Worm (Caenorhabditis elegans) whole organism, L3 larva: ENCODE measurements around the gene mec-9.

Experiments used
- R02D3.7 ChIP-seq: fragments of 150-350 bp; optimal IDR thresholded peaks from 2 replicates; lab custom pipeline; 2014; ENCODE audit warnings: missing biosample characterization, missing genetic modification characterization
- ZK546.5 ChIP-seq: sonication (generic microtip); optimal IDR thresholded peaks from 2 replicates; lab custom pipeline; 2017; ENCODE audit warnings: missing biosample characterization, missing genetic modification characterization
- aly-2 ChIP-seq: fragments of 150-350 bp; optimal IDR thresholded peaks from 2 replicates; lab custom pipeline; 2014; ENCODE audit warnings: missing biosample characterization, missing genetic modification characterization
- ceh-16 ChIP-seq: sonication (generic microtip); optimal IDR thresholded peaks from 2 replicates; lab custom pipeline; 2017; ENCODE audit warnings: missing biosample characterization, missing genetic modification characterization
- ceh-82 ChIP-seq: fragments of 150-350 bp; optimal IDR thresholded peaks from 2 replicates; lab custom pipeline; 2014; ENCODE audit warnings: missing biosample characterization, missing genetic modification characterization
- ceh-9 ChIP-seq: sonication (generic microtip); optimal IDR thresholded peaks from 2 replicates; lab custom pipeline; 2018; ENCODE audit warnings: missing biosample characterization, missing genetic modification characterization
- egl-27 ChIP-seq: sonication (generic microtip); optimal IDR thresholded peaks from 4 replicates; lab custom pipeline; 2017; ENCODE audit warnings: missing biosample characterization, missing genetic modification reagents, missing genetic modification characterization
- egl-5 ChIP-seq: fragments of 150-350 bp; optimal IDR thresholded peaks from 2 replicates; lab custom pipeline; 2017; ENCODE audit warnings: missing biosample characterization, missing genetic modification reagents, missing genetic modification characterization, inconsistent platforms
- elt-1 ChIP-seq: fragments of 150-350 bp; optimal IDR thresholded peaks from 2 replicates; lab custom pipeline; 2014; ENCODE audit warnings: missing biosample characterization, missing genetic modification characterization
- elt-2 ChIP-seq: sonication (generic microtip); optimal IDR thresholded peaks from 2 replicates; lab custom pipeline; 2016; ENCODE audit warnings: missing genetic modification reagents, mild to moderate bottlenecking, missing genetic modification characterization, missing compliant biosample characterization
- elt-3 ChIP-seq, 3 experiments: fragments of 150-350 bp in 1 of 3; sonication (generic microtip) in 2 of 3; optimal IDR thresholded peaks; 2 replicates in 2 of 3; 4 replicates in 1 of 3; lab custom pipeline; 2014 to 2017; ENCODE audit warnings: missing biosample characterization in 3 of 3, missing genetic modification characterization in 3 of 3
- eor-1 ChIP-seq, 2 experiments: fragments of 150-350 bp; optimal IDR thresholded peaks; 2 replicates each; lab custom pipeline; 2014 to 2018; ENCODE audit warnings: missing biosample characterization in 2 of 2, missing genetic modification characterization in 2 of 2
- fkh-10 ChIP-seq: sonication (generic microtip); optimal IDR thresholded peaks from 2 replicates; lab custom pipeline; 2017; ENCODE audit warnings: missing biosample characterization, missing genetic modification reagents, missing genetic modification characterization
- fos-1 ChIP-seq: fragments of 150-350 bp; optimal IDR thresholded peaks from 2 replicates; lab custom pipeline; 2014; ENCODE audit warnings: missing biosample characterization, missing genetic modification characterization
- jun-1 ChIP-seq: fragments of 150-350 bp; optimal IDR thresholded peaks from 2 replicates; lab custom pipeline; 2014; ENCODE audit warnings: missing biosample characterization, missing genetic modification reagents, missing genetic modification characterization
- lin-15B ChIP-seq: fragments of 150-350 bp; optimal IDR thresholded peaks from 2 replicates; lab custom pipeline; 2014; ENCODE audit warnings: missing biosample characterization, missing genetic modification characterization
- lin-39 ChIP-seq: fragments of 150-350 bp; optimal IDR thresholded peaks from 2 replicates; lab custom pipeline; 2018; ENCODE audit warnings: missing biosample characterization, missing genetic modification reagents, missing genetic modification characterization
- lsy-12 ChIP-seq: sonication (generic microtip); optimal IDR thresholded peaks from 2 replicates; lab custom pipeline; 2016; ENCODE audit warnings: mild to moderate bottlenecking, missing genetic modification characterization, missing compliant biosample characterization
- mdl-1 ChIP-seq: fragments of 150-350 bp; optimal IDR thresholded peaks from 2 replicates; lab custom pipeline; 2014; ENCODE audit warnings: missing biosample characterization, missing genetic modification characterization
- mml-1 ChIP-seq: fragments of 150-350 bp; sonication (generic microtip); optimal IDR thresholded peaks from 3 replicates; lab custom pipeline; 2014; ENCODE audit warnings: missing biosample characterization, missing genetic modification characterization
- nfya-1 ChIP-seq: sonication (generic microtip); optimal IDR thresholded peaks from 2 replicates; lab custom pipeline; 2017; ENCODE audit warnings: missing genetic modification characterization, mild to moderate bottlenecking, missing compliant biosample characterization, antibody characterized with exemption, moderate library complexity; ENCODE audit not compliant: insufficient read depth
- nhr-11 ChIP-seq: fragments of 150-350 bp; optimal IDR thresholded peaks from 2 replicates; lab custom pipeline; 2014; ENCODE audit warnings: missing biosample characterization, missing genetic modification characterization
- nhr-12 ChIP-seq: fragments of 150-350 bp; optimal IDR thresholded peaks from 2 replicates; lab custom pipeline; 2014; ENCODE audit warnings: missing biosample characterization, missing genetic modification characterization
- nhr-23 ChIP-seq: fragments of 150-350 bp; optimal IDR thresholded peaks from 2 replicates; lab custom pipeline; 2014; ENCODE audit warnings: missing biosample characterization, missing genetic modification reagents, missing genetic modification characterization
- nhr-237 ChIP-seq: fragments of 150-350 bp; optimal IDR thresholded peaks from 2 replicates; lab custom pipeline; 2014; ENCODE audit warnings: missing biosample characterization, missing genetic modification characterization
- nhr-25 ChIP-seq: sonication (generic microtip); optimal IDR thresholded peaks from 2 replicates; lab custom pipeline; 2017; ENCODE audit warnings: missing biosample characterization, missing genetic modification characterization
- nhr-28 ChIP-seq: fragments of 150-350 bp; optimal IDR thresholded peaks from 2 replicates; lab custom pipeline; 2014; ENCODE audit warnings: missing biosample characterization, missing genetic modification characterization
- nhr-67 ChIP-seq: fragments of 150-350 bp; optimal IDR thresholded peaks from 2 replicates; lab custom pipeline; 2014; ENCODE audit warnings: missing biosample characterization, missing genetic modification characterization
- nhr-77 ChIP-seq: fragments of 150-350 bp; optimal IDR thresholded peaks from 2 replicates; lab custom pipeline; 2014; ENCODE audit warnings: missing biosample characterization, missing genetic modification characterization
- pha-4 ChIP-seq: fragments of 150-350 bp; optimal IDR thresholded peaks from 2 replicates; lab custom pipeline; 2014; ENCODE audit warnings: missing biosample characterization, missing genetic modification reagents, missing genetic modification characterization
- sea-2 ChIP-seq: fragments of 150-350 bp; sonication (generic microtip); optimal IDR thresholded peaks from 4 replicates; lab custom pipeline; 2014; ENCODE audit warnings: missing biosample characterization, missing genetic modification reagents, missing genetic modification characterization
- snpc-4 ChIP-seq: fragments of 150-350 bp; optimal IDR thresholded peaks from 2 replicates; lab custom pipeline; 2014; ENCODE audit warnings: missing biosample characterization, missing genetic modification characterization
- tbx-2 ChIP-seq: sonication (generic microtip); optimal IDR thresholded peaks from 2 replicates; lab custom pipeline; 2016; ENCODE audit warnings: mild to moderate bottlenecking, missing genetic modification characterization, missing compliant biosample characterization
- unc-62 ChIP-seq: fragments of 150-350 bp; sonication (generic microtip); optimal IDR thresholded peaks from 4 replicates; lab custom pipeline; 2014; ENCODE audit warnings: missing biosample characterization, missing genetic modification reagents, missing genetic modification characterization
- zag-1 ChIP-seq: fragments of 150-350 bp; optimal IDR thresholded peaks from 2 replicates; lab custom pipeline; 2014; ENCODE audit warnings: missing biosample characterization, missing genetic modification characterization
- ztf-11 ChIP-seq: fragments of 150-350 bp; optimal IDR thresholded peaks from 2 replicates; lab custom pipeline; 2014; ENCODE audit warnings: missing biosample characterization, missing genetic modification characterization
- ztf-4 ChIP-seq: fragments of 150-350 bp; optimal IDR thresholded peaks from 2 replicates; lab custom pipeline; 2014; ENCODE audit warnings: missing biosample characterization, missing genetic modification characterization

The mec-9 gene

DNA sequence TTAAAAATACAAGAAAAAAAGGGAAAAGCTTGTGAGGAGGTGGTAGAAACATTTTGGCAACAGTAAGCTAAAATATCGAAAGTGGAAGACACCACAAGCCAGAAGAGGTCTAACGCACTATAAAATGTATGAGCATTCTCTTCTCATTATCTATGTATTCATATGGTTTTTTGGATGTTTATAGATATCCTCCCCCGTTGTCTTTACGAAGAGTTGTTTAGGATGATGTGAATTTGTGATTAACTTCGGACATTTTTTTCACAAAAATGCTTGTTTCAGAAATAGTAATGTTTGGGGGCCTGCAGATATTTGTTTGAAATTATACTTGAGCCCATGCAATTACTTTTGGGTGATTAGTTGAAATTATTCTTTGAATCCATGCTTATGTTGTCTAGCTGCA is at the start of gene mec-9:
mec-9 (minus strand) TSS at position 101 of the 400 bp plus-strand sequence.
- no peak for TF ChIP-seq nhr-11
- TF ChIP-seq R02D3.7 (tag; lab: Kevin White, UChicago), result no peak
- no peak for TF ChIP-seq nhr-77 (tag; lab: Kevin White, UChicago)

DNA sequence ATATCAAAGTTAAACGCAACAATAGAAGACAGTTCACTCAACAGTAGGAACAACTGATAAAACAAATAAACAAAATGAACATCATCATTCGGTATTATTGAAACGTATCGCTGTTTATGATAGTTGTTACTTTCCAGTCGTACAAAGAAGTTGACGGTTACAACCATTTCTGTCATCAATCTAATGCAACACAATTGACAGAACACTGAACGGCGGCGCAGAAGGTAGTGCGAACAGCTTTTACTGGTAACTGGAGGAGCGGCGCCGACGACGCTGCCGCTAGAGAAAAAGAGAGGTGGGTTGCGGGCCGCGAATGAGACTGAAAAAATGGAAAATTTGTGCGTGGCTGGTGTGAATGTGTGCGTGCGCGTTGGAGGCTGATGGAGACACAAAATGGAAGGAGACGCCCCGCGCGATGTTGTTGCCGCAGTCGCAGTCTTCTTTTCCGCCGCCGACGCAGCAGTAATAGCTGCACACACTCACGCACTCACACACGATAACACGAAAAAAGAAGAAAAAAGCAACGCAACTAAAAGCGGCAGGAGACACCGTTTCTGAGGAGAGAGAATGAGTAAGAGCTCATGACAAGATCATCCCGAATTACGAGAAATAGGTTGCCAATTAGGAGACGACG is 49.3 kb upstream of the mec-9 start:
- TF ChIP-seq ztf-4 (tag; lab: Kevin White, UChicago) (no peak), mdl-1 (tag; lab: Kevin White, UChicago) (no peak), pha-4 (tag; lab: Kevin White, UChicago) (no peak), nfya-1 (peak; percentile 5), ztf-11 (no peak), egl-27 (tag; lab: Kevin White, UChicago) (no peak), nhr-28 (tag; lab: Kevin White, UChicago) (no peak), lin-39 (tag; lab: Kevin White, UChicago) (peak; percentile 61), unc-62 (GFP tag; lab: Kevin White, UChicago) (no peak)
- TF ChIP-seq, all 47 proteins: peak for 2

DNA sequence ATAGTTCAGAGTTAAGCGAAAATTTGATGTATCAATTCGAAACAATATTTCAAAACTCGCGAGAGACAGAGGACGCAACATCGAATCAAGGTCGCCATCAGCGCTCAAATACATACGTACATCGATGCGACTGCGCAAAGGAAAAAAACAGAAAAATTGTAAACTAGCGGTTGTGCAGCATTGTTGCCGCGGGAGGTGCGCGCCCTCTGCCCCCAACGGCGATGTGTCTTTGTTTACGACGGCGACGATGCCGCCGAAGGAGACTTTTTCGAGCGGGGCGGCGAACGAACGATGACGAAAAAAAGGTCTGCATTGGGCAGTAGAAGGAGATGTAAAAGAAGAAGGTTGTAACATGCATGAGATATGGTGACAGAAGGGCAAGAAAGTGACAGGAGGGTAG is 48.0 kb upstream of the mec-9 start:
- TF ChIP-seq nhr-237 (tag; lab: Kevin White, UChicago), result no peak
- TF ChIP-seq nhr-25, result peak; percentile 69
- no peak for TF ChIP-seq tbx-2 (tag; lab: Kevin White, UChicago)
- TF ChIP-seq ztf-11, result no peak

DNA sequence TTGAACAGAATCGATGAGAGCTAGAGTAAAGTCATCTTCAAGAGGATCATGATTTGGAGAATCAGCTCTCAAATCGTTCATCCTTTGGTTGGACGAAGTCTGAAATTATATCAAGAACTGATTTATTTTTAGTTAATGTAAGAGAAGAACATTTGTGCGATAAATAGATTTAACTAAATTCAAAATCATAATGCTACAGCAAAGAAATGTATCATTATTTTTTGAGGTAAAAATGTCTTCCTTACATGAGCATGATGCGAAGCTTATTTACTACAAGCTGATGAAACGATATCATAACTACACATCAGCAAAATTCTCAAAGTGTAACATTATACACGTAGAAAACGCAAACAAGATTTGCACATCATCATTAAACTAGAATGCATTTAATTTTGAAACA is 47.5 kb upstream of the mec-9 start, which contains the start of gene madf-4:
madf-4 (minus strand) TSS at position 101 of the 400 bp plus-strand sequence.
- TF ChIP-seq ztf-11, result no peak
- no peak for TF ChIP-seq nhr-23 (tag; lab: Kevin White, UChicago)
- TF ChIP-seq ztf-4 (tag; lab: Kevin White, UChicago), result no peak
- no peak for TF ChIP-seq pha-4 (tag; lab: Kevin White, UChicago)
- TF ChIP-seq fkh-10 (GFP tag; lab: Kevin White, UChicago), result no peak
- TF ChIP-seq snpc-4 (tag; lab: Kevin White, UChicago), result no peak
- TF ChIP-seq ceh-9, result no peak
- TF ChIP-seq elt-2, result no peak
- no peak for TF ChIP-seq nhr-11
- no peak for TF ChIP-seq nhr-77 (tag; lab: Kevin White, UChicago)
- no peak for TF ChIP-seq nfya-1
- no peak for TF ChIP-seq ceh-82
- TF ChIP-seq nhr-12 (tag; lab: Kevin White, UChicago), result no peak

DNA sequence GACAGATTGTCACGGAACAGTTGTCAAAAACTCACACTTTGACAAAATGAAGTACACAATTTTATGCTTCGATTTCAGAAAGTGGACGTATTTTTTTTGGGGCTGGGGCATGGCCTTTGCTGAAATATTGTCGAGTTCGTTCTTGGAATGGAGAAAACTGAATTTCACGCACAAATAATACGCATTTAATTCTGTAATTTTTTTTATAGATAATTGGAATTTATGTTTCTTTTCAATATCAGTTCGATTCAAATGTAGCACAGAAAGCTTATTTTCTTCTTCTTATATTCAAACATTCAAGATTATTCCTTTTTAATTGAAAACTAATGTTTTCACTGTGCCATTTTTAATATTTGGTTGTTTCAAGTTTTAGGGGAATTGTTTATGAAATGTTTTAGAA is 45.5 kb upstream of the mec-9 start, which contains the start of gene T07C12.10:
T07C12.10 (minus strand) TSS at position 101 of the 400 bp plus-strand sequence.
- TF ChIP-seq sea-2 (no peak), jun-1 (tag; lab: Kevin White, UChicago) (no peak), eor-1 (tag; optimal IDR thresholded peaks at IDR 0.05; lab: Kevin White, UChicago) (no peak), ZK546.5 (tag; lab: Kevin White, UChicago) (no peak), lsy-12 (tag; lab: Kevin White, UChicago) (no peak), aly-2 (tag; lab: Kevin White, UChicago) (no peak)

DNA sequence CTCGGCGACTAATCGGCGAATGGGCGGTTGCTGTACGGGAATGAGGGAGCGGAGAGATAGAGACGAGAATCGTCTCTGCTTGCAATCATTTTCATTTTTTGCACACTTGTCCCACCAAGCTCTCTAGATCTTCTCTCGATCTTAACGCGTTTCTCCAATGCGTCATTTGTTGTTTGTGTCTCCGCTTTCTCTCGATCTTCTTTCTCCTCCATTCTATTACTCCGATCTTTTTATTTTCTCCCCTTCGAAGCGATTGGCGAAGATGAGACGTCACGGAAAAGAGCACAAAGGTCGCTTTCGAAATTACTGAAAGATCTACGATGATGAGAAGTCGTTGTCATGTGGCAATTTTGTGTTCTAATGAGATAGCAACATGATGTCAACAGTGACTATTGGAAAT is 43.7 kb upstream of the mec-9 start:
- peak; percentile 37 for TF ChIP-seq nhr-11
- TF ChIP-seq fos-1 (tag; lab: Kevin White, UChicago), result no peak
- TF ChIP-seq egl-27 (tag; lab: Kevin White, UChicago), result no peak
- TF ChIP-seq egl-5 (tag; lab: Kevin White, UChicago), result peak; percentile 22
- no peak for TF ChIP-seq pha-4 (tag; lab: Kevin White, UChicago)
- TF ChIP-seq ztf-11, result no peak
- no peak for TF ChIP-seq unc-62 (GFP tag; lab: Kevin White, UChicago)
- no peak for TF ChIP-seq nfya-1

DNA sequence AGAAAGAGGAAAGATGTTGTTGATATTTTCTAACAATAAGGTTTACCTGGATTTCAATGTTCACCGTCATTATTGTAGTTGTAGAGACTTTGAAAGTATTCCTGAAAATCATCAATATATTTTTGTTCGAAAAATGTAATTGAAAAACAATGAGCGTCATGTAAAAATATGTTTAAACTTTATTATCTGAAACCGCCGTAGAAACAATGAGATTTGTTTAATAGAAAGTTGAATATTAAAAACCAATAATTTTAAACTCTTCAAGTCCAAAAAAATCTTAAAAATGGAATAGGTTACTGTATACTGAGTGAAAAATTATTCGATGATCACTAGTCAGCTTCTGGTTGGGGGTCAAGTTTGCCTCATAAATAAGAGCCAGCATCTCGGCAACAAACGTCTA is 43.3 kb upstream of the mec-9 start, which contains the start of gene anmt-3:
anmt-3 (minus strand) TSS at position 101 of the 400 bp plus-strand sequence.
- TF ChIP-seq pha-4 (tag; lab: Kevin White, UChicago) (no peak), nhr-11 (no peak), R02D3.7 (tag; lab: Kevin White, UChicago) (no peak), elt-2 (no peak), ceh-16 (tag; lab: Kevin White, UChicago) (no peak), snpc-4 (tag; lab: Kevin White, UChicago) (no peak), zag-1 (tag; lab: Kevin White, UChicago) (no peak), egl-5 (tag; lab: Kevin White, UChicago) (no peak), lin-15B (tag; lab: Kevin White, UChicago) (no peak), aly-2 (tag; lab: Kevin White, UChicago) (no peak), elt-1 (tag; lab: Kevin White, UChicago) (no peak), mml-1 (tag; lab: Kevin White, UChicago) (no peak), nhr-67 (tag; lab: Kevin White, UChicago) (no peak), eor-1 (tag; optimal IDR thresholded peaks at IDR 0.05; lab: Kevin White, UChicago) (no peak), elt-3 (tag; optimal IDR thresholded peaks at IDR 0.05; lab: Kevin White, UChicago) (no peak), fos-1 (tag; lab: Kevin White, UChicago) (no peak), ztf-4 (tag; lab: Kevin White, UChicago) (no peak), egl-27 (tag; lab: Kevin White, UChicago) (no peak), nfya-1 (no peak)
- TF ChIP-seq, all 47 proteins: peak for 0
